Worm (Caenorhabditis elegans) whole organism, young adult: Measurements from ENCODE around the gene Y66C5A.2.

Experiments
- F10E7.11 ChIP-seq: sonication (generic microtip); optimal IDR thresholded peaks from 2 replicates; lab custom pipeline; 2017; ENCODE audit warnings: mild to moderate bottlenecking, missing genetic modification characterization, moderate library complexity, missing compliant biosample characterization
- cebp-2 ChIP-seq: fragments of 200-800 bp; sonication (Bioruptor generic); IDR thresholded peaks from 2 replicates; pipeline ENCODE4 v1.3.6; 2022; ENCODE audit warnings: missing genetic modification characterization, missing compliant biosample characterization
- dpff-1 ChIP-seq: sonication (generic microtip); optimal IDR thresholded peaks from 2 replicates; lab custom pipeline; 2017; ENCODE audit warnings: mild to moderate bottlenecking, missing genetic modification characterization, missing compliant biosample characterization
- gei-17 ChIP-seq: fragments of 200-800 bp; sonication (Bioruptor generic); optimal IDR thresholded peaks from 2 replicates; lab custom pipeline; 2018; ENCODE audit warnings: mild to moderate bottlenecking, missing genetic modification characterization, missing compliant biosample characterization
- sptf-2 ChIP-seq: fragments of 200-800 bp; sonication (Bioruptor generic); optimal IDR thresholded peaks from 2 replicates; lab custom pipeline; 2018; ENCODE audit warnings: mild to moderate bottlenecking, missing genetic modification characterization, missing compliant biosample characterization

DNA sequence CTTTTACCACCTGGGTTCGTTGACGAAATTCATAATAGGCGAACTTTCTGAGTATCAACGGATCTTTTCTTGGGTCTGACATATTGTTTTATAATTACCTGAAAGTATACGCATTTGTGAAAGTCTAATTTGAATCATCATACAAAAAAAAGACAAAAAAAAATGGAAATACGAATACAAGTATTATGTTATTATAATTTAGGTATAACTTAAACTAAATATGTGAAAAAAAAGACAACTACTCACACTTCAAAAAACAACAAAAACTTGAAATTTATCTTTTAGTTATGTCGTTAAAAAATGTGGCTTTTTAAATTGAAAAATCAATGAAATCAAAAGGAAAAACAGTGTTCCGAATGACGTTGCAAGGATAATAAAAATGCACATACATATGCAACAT, 47.7 kb upstream of the Y66C5A.2 start, which contains the start of gene fbxa-179:
- TF ChIP-seq sptf-2 (GFP tag; lab: Kevin White, UChicago) (no peak), cebp-2 (GFP tag; lab: Robert Waterston, UW) (no peak), gei-17 (GFP tag; lab: Kevin White, UChicago) (no peak), dpff-1 (tag; lab: Kevin White, UChicago) (no peak), F10E7.11 (no peak)
